Fruit fly (Drosophila melanogaster): Measurements from ENCODE around the gene Sh.

dm6 chrX:17914508-17914907, 148.5 kb downstream of the Sh start:
- TF ChIP-seq CG33017 (tag; optimal IDR thresholded peaks at IDR 0.05) (no peak), cic (GFP tag; optimal IDR thresholded peaks at IDR 0.05) (no peak)
